Worm (Caenorhabditis elegans) whole organism, L1 larva: ENCODE data around the gene Y25C1A.14.

Experiments used
- C04F5.9 ChIP-seq: sonication (generic microtip); optimal IDR thresholded peaks from 2 replicates; lab custom pipeline; 2016; ENCODE audit warnings: missing genetic modification characterization, missing compliant biosample characterization
- Y116A8C.19 ChIP-seq: sonication (generic microtip); optimal IDR thresholded peaks from 2 replicates; lab custom pipeline; 2016; ENCODE audit warnings: missing compliant biosample characterization, missing genetic modification characterization, borderline replicate concordance
- aha-1 ChIP-seq: fragments of 150-350 bp; optimal IDR thresholded peaks from 2 replicates; lab custom pipeline; 2014; ENCODE audit warnings: missing biosample characterization, missing genetic modification characterization
- aly-2 ChIP-seq: fragments of 150-350 bp; optimal IDR thresholded peaks from 2 replicates; lab custom pipeline; 2014; ENCODE audit warnings: missing biosample characterization, missing genetic modification characterization
- ama-1 ChIP-seq: fragments of 150-350 bp; optimal IDR thresholded peaks from 2 replicates; lab custom pipeline; 2014
- ceh-63 ChIP-seq: fragments of 200-800 bp; sonication (Bioruptor generic); optimal IDR thresholded peaks from 2 replicates; lab custom pipeline; 2018; ENCODE audit warnings: mild to moderate bottlenecking, missing genetic modification characterization, missing compliant biosample characterization
- efl-1 ChIP-seq, 4 experiments: fragments of 150-350 bp; optimal IDR thresholded peaks in 3 of 4; peaks in 1 of 4; 1 replicate in 1 of 4; 2 replicates in 3 of 4; lab custom pipeline; 2014; ENCODE audit warnings: missing biosample characterization in 2 of 4, missing genetic modification characterization in 2 of 4, missing genetic modification reagents in 2 of 4
- egl-13 ChIP-seq: sonication (generic microtip); optimal IDR thresholded peaks from 2 replicates; lab custom pipeline; 2016; ENCODE audit warnings: missing genotype, missing genetic modification reagents, missing genetic modification characterization, missing compliant biosample characterization
- elt-2 ChIP-seq: sonication (generic microtip); optimal IDR thresholded peaks from 2 replicates; lab custom pipeline; 2016; ENCODE audit warnings: missing genetic modification characterization, mild to moderate bottlenecking, inconsistent platforms, missing compliant biosample characterization, missing genetic modification reagents
- fkh-4 ChIP-seq: sonication (generic microtip); optimal IDR thresholded peaks from 2 replicates; lab custom pipeline; 2016; ENCODE audit warnings: missing compliant biosample characterization, missing genetic modification characterization, borderline replicate concordance
- fkh-8 ChIP-seq: sonication (generic microtip); optimal IDR thresholded peaks from 2 replicates; lab custom pipeline; 2016; ENCODE audit warnings: mild to moderate bottlenecking, missing genetic modification characterization, missing compliant biosample characterization
- grh-1 ChIP-seq: fragments of 200-800 bp; sonication (Bioruptor generic); IDR thresholded peaks from 2 replicates; pipeline ENCODE4 v1.3.6; 2022; ENCODE audit warnings: missing genetic modification reagents, missing genetic modification characterization, missing compliant biosample characterization
- lin-14 ChIP-seq: fragments of 200-800 bp; sonication (Bioruptor generic); optimal IDR thresholded peaks from 2 replicates; lab custom pipeline; 2018; ENCODE audit warnings: mild to moderate bottlenecking, missing genetic modification characterization, moderate library complexity, missing compliant biosample characterization
- lin-35 ChIP-seq, 2 experiments: fragments of 150-350 bp; optimal IDR thresholded peaks; 2 replicates each; lab custom pipeline; 2014; ENCODE audit warnings: missing biosample characterization in 2 of 2, missing genetic modification characterization in 2 of 2, missing genetic modification reagents in 2 of 2
- lir-3 ChIP-seq: sonication (generic microtip); optimal IDR thresholded peaks from 2 replicates; lab custom pipeline; 2016; ENCODE audit warnings: mild to moderate bottlenecking, missing genetic modification characterization, moderate library complexity, missing compliant biosample characterization; ENCODE audit not compliant: poor library complexity
- mab-9 ChIP-seq: fragments of 200-800 bp; sonication (Bioruptor generic); IDR thresholded peaks from 2 replicates; pipeline ENCODE4 v1.3.6; 2022; ENCODE audit warnings: missing genetic modification reagents, missing genetic modification characterization, missing compliant biosample characterization
- mdl-1 ChIP-seq, 2 experiments: fragments of 150-350 bp; optimal IDR thresholded peaks; 2 replicates each; lab custom pipeline; 2014 to 2017; ENCODE audit warnings: missing biosample characterization in 2 of 2, missing genetic modification characterization in 2 of 2, inconsistent platforms in 1 of 2
- mef-2 ChIP-seq: fragments of 150-350 bp; optimal IDR thresholded peaks from 2 replicates; lab custom pipeline; 2014; ENCODE audit warnings: missing biosample characterization, missing genetic modification characterization
- mep-1 ChIP-seq: fragments of 150-350 bp; optimal IDR thresholded peaks from 2 replicates; lab custom pipeline; 2014; ENCODE audit warnings: missing biosample characterization, missing genetic modification characterization
- nhr-12 ChIP-seq: sonication (generic microtip); optimal IDR thresholded peaks from 2 replicates; lab custom pipeline; 2017; ENCODE audit warnings: missing biosample characterization, missing genetic modification characterization
- nhr-237 ChIP-seq: fragments of 150-350 bp; optimal IDR thresholded peaks from 2 replicates; lab custom pipeline; 2014; ENCODE audit warnings: missing biosample characterization, missing genetic modification characterization
- nhr-28 ChIP-seq: fragments of 150-350 bp; optimal IDR thresholded peaks from 2 replicates; lab custom pipeline; 2014; ENCODE audit warnings: missing biosample characterization, missing genetic modification characterization
- nhr-47 ChIP-seq: sonication (generic microtip); optimal IDR thresholded peaks from 2 replicates; lab custom pipeline; 2016; ENCODE audit warnings: mild to moderate bottlenecking, missing genetic modification characterization, moderate library complexity, missing compliant biosample characterization
- nhr-90 ChIP-seq: sonication (generic microtip); optimal IDR thresholded peaks from 2 replicates; lab custom pipeline; 2016; ENCODE audit warnings: mild to moderate bottlenecking, missing genetic modification characterization, missing compliant biosample characterization; ENCODE audit not compliant: poor library complexity
- pag-3 ChIP-seq: sonication (generic microtip); optimal IDR thresholded peaks from 2 replicates; lab custom pipeline; 2017; ENCODE audit warnings: missing genetic modification characterization, mild to moderate bottlenecking, missing compliant biosample characterization, antibody characterized with exemption, borderline replicate concordance; ENCODE audit not compliant: insufficient read depth
- snpc-4 ChIP-seq: fragments of 150-350 bp; optimal IDR thresholded peaks from 2 replicates; lab custom pipeline; 2014; ENCODE audit warnings: missing biosample characterization, missing genetic modification characterization
- swsn-7 ChIP-seq: sonication (generic microtip); optimal IDR thresholded peaks from 2 replicates; lab custom pipeline; 2016; ENCODE audit warnings: missing genetic modification characterization, missing compliant biosample characterization
- tlp-1 ChIP-seq: fragments of 150-350 bp; optimal IDR thresholded peaks from 2 replicates; lab custom pipeline; 2014; ENCODE audit warnings: missing biosample characterization, missing genetic modification characterization
- unc-130 ChIP-seq: fragments of 150-350 bp; optimal IDR thresholded peaks from 2 replicates; lab custom pipeline; 2017; ENCODE audit warnings: missing biosample characterization, missing genetic modification characterization, inconsistent platforms
- unc-30 ChIP-seq: sonication (generic microtip); optimal IDR thresholded peaks from 2 replicates; lab custom pipeline; 2017; ENCODE audit warnings: missing biosample characterization, missing genetic modification characterization
- unc-62 ChIP-seq: fragments of 150-350 bp; optimal IDR thresholded peaks from 2 replicates; lab custom pipeline; 2014; ENCODE audit warnings: missing biosample characterization, missing genetic modification reagents, missing genetic modification characterization
- unc-86 ChIP-seq: sonication (generic microtip); optimal IDR thresholded peaks from 2 replicates; lab custom pipeline; 2016; ENCODE audit warnings: missing genetic modification characterization, missing compliant biosample characterization
- xbp-1 ChIP-seq: sonication (generic microtip); optimal IDR thresholded peaks from 2 replicates; lab custom pipeline; 2016; ENCODE audit warnings: missing genetic modification characterization, missing compliant biosample characterization

Y25C1A.14 gene

ce11 chrII:3112313-3112712 lies 15.6 kb upstream of the Y25C1A.14 start, which contains the start of gene Y25C1A.2:
Y25C1A.2 (plus strand) TSS chrII:3112613.
- no peak for TF ChIP-seq grh-1 (GFP tag; lab: Robert Waterston, UW)
- no peak for TF ChIP-seq nhr-12
- TF ChIP-seq ceh-63 (GFP tag; lab: Kevin White, UChicago), result no peak
- no peak for TF ChIP-seq snpc-4

- TF ChIP-seq unc-130, result no peak
- peak; percentile 40 for TF ChIP-seq lin-14 (GFP tag; lab: Kevin White, UChicago)
Measured at ce11 chrII:3111147-3111546, 14.4 kb upstream of the Y25C1A.14 start, which contains the start of gene Y25C1A.13. Y25C1A.13 (minus strand) TSS chrII:3111247.

- TF ChIP-seq fkh-4 (tag; lab: Kevin White, UChicago) (no peak), aly-2 (no peak), snpc-4 (no peak), nhr-90 (tag; lab: Kevin White, UChicago) (no peak), lin-35 (GFP tag; optimal IDR thresholded peaks at IDR 0.05; lab: Kevin White, UChicago) (no peak), swsn-7 (no peak), egl-13 (tag; lab: Kevin White, UChicago) (no peak), lin-14 (GFP tag; lab: Kevin White, UChicago) (no peak), nhr-47 (tag; lab: Kevin White, UChicago) (no peak), aha-1 (tag; lab: Kevin White, UChicago) (no peak), pag-3 (tag; lab: Kevin White, UChicago) (no peak), lir-3 (no peak), xbp-1 (tag; lab: Kevin White, UChicago) (no peak), C04F5.9 (tag; lab: Kevin White, UChicago) (no peak), ceh-63 (GFP tag; lab: Kevin White, UChicago) (no peak), nhr-28 (tag; lab: Kevin White, UChicago) (no peak), efl-1 (optimal IDR thresholded peaks at IDR 0.05; lab: Kevin White, UChicago) (no peak), efl-1 (GFP tag; optimal IDR thresholded peaks at IDR 0.05 in 1 of 2; lab: Kevin White, UChicago) (no peak), Y116A8C.19 (tag; lab: Kevin White, UChicago) (no peak)
Measured at ce11 chrII:3110099-3110498, 13.3 kb upstream of the Y25C1A.14 start.

- TF ChIP-seq unc-62 (GFP tag; lab: Kevin White, UChicago) (no peak), mab-9 (GFP tag; lab: Robert Waterston, UW) (no peak), unc-86 (tag; lab: Kevin White, UChicago) (no peak), nhr-90 (tag; lab: Kevin White, UChicago) (no peak), fkh-8 (tag; lab: Kevin White, UChicago) (no peak), nhr-237 (tag; lab: Kevin White, UChicago) (no peak), elt-2 (tag; lab: Kevin White, UChicago) (no peak), mdl-1 (tag; optimal IDR thresholded peaks at IDR 0.05; lab: Kevin White, UChicago) (no peak), efl-1 (optimal IDR thresholded peaks at IDR 0.05; lab: Kevin White, UChicago) (no peak), efl-1 (GFP tag; optimal IDR thresholded peaks at IDR 0.05 in 1 of 2; lab: Kevin White, UChicago) (no peak), ama-1 (lab: Kevin White, UChicago) (no peak), tlp-1 (no peak)
Measured at ce11 chrII:3109533-3109932, 12.8 kb upstream of the Y25C1A.14 start.

ce11 chrII:3108101-3108500 lies 11.3 kb upstream of the Y25C1A.14 start:
- TF ChIP-seq elt-2 (tag; lab: Kevin White, UChicago) (no peak), mef-2 (tag; lab: Kevin White, UChicago) (no peak)

ce11 chrII:3105765-3106164 lies 9.0 kb upstream of the Y25C1A.14 start, which contains the start of gene clec-122:
clec-122 (plus strand) TSS chrII:3106065.
- TF ChIP-seq unc-30 (tag; lab: Kevin White, UChicago), result no peak
- no peak for TF ChIP-seq mep-1 (tag; lab: Kevin White, UChicago)
